Worm (Caenorhabditis elegans): ENCODE results near the gene dld-1.

Gene dld-1

ce11 chrIV:14445191-14445795, 19.0 kb upstream of the dld-1 start (continued):
- TF ChIP-seq nhr-71 (tag; optimal IDR thresholded peaks at IDR 0.05) (no peak), dpl-1 (GFP tag; optimal IDR thresholded peaks at IDR 0.05) (peak in 1 of 3 experiments; percentile 3), mab-9 (GFP tag; IDR thresholded peaks at IDR 0.05) (no peak), blmp-1 (tag; optimal IDR thresholded peaks at IDR 0.05) (peak; percentile 69), nhr-237 (tag; optimal IDR thresholded peaks at IDR 0.05) (no peak), lsy-2 (tag; optimal IDR thresholded peaks at IDR 0.05) (peak; percentile 8 to 23), Y116A8C.19 (tag; optimal IDR thresholded peaks at IDR 0.05; ENCODE audit: borderline replicate concordance) (no peak), nhr-28 (tag; optimal IDR thresholded peaks at IDR 0.05) (no peak), efl-1 (optimal IDR thresholded peaks at IDR 0.05) (peak; percentile 22 to 42), efl-1 (GFP tag; optimal IDR thresholded peaks at IDR 0.05 in 1 of 2) (peak; percentile 11 to 88), nhr-19 (GFP tag; conservative IDR thresholded peaks at IDR 0.05) (peak; percentile 31; the same call in 1 of the 2 replicates), nhr-20 (tag; optimal IDR thresholded peaks at IDR 0.05) (peak; percentile 57)

- no peak for TF ChIP-seq vab-15 (tag; optimal IDR thresholded peaks at IDR 0.05)
- TF ChIP-seq fkh-4 (tag; optimal IDR thresholded peaks at IDR 0.05; ENCODE audit: borderline replicate concordance): no peak
- TF ChIP-seq lin-35 (GFP tag; optimal IDR thresholded peaks at IDR 0.05): peak in 1 of 2 experiments; percentile 34
- no peak for TF ChIP-seq lin-15B (tag; optimal IDR thresholded peaks at IDR 0.05)
- TF ChIP-seq nhr-90 (tag; optimal IDR thresholded peaks at IDR 0.05; ENCODE audit: poor library complexity): peak; percentile 4
- peak; percentile 67 for TF ChIP-seq elt-2 (tag; optimal IDR thresholded peaks at IDR 0.05)
Observed at ce11 chrIV:14456667-14457066, 7.7 kb upstream of the dld-1 start, which contains the start of gene nspg-9. Gene nspg-9, plus strand, starts transcription at chrIV:14456900.

- no peak for TF ChIP-seq pax-3 (tag; optimal IDR thresholded peaks at IDR 0.05)
- no peak for TF ChIP-seq tlp-1 (tag; optimal IDR thresholded peaks at IDR 0.05)
- no peak for TF ChIP-seq nhr-85 (tag)
- TF ChIP-seq ama-1 (optimal IDR thresholded peaks at IDR 0.05): no peak
Observed at ce11 chrIV:14466048-14466447, 1.7 kb downstream of the dld-1 start.

ce11 chrIV:14466837-14467236, 2.5 kb downstream of the dld-1 start:
- TF ChIP-seq isw-1 (GFP tag; IDR thresholded peaks at IDR 0.05) (no peak), pag-3 (tag; optimal IDR thresholded peaks at IDR 0.05; ENCODE audit: borderline replicate concordance, insufficient read depth) (no peak), nhr-20 (tag; optimal IDR thresholded peaks at IDR 0.05) (no peak), unc-98 (GFP tag; IDR thresholded peaks at IDR 0.05) (no peak), F16B12.6 (tag; optimal IDR thresholded peaks at IDR 0.05) (no peak), nhr-90 (tag; optimal IDR thresholded peaks at IDR 0.05; ENCODE audit: poor library complexity) (no peak), vab-15 (tag; optimal IDR thresholded peaks at IDR 0.05) (no peak), mef-2 (tag; optimal IDR thresholded peaks at IDR 0.05) (no peak), tbx-2 (tag; optimal IDR thresholded peaks at IDR 0.05) (no peak), efl-3 (GFP tag; optimal IDR thresholded peaks at IDR 0.05) (no peak), irx-1 (tag; optimal IDR thresholded peaks at IDR 0.05) (no peak), jun-1 (tag; optimal IDR thresholded peaks at IDR 0.05) (no peak), nhr-12 (tag; optimal IDR thresholded peaks at IDR 0.05) (no peak), nhr-76 (tag; optimal IDR thresholded peaks at IDR 0.05) (no peak), nhr-71 (tag; optimal IDR thresholded peaks at IDR 0.05) (no peak), nhr-11 (tag; optimal IDR thresholded peaks at IDR 0.05) (no peak), lsy-2 (tag; optimal IDR thresholded peaks at IDR 0.05) (no peak)

- TF ChIP-seq hpl-2 (GFP tag; optimal IDR thresholded peaks at IDR 0.05): no peak
- no peak for TF ChIP-seq nhr-85 (tag)
- TF ChIP-seq fkh-4 (tag; optimal IDR thresholded peaks at IDR 0.05; ENCODE audit: borderline replicate concordance): no peak
- no peak for TF ChIP-seq dsc-1 (tag; optimal IDR thresholded peaks at IDR 0.05)
- no peak for TF ChIP-seq efl-3 (GFP tag; optimal IDR thresholded peaks at IDR 0.05)
Observed at ce11 chrIV:14469013-14469412, 4.7 kb downstream of the dld-1 start.

All from whole organism, L1 larva.